Worm (Caenorhabditis elegans) whole organism, L3 larva: ENCODE measurements around the gene F17E5.2.

Experiments
- ZK546.5 ChIP-seq: sonication (generic microtip); optimal IDR thresholded peaks from 2 replicates; lab custom pipeline; 2017; ENCODE audit warnings: missing biosample characterization, missing genetic modification characterization
- ama-1 ChIP-seq: fragments of 150-350 bp; optimal IDR thresholded peaks from 2 replicates; lab custom pipeline; 2018
- ceh-82 ChIP-seq: fragments of 150-350 bp; optimal IDR thresholded peaks from 2 replicates; lab custom pipeline; 2014; ENCODE audit warnings: missing biosample characterization, missing genetic modification characterization
- fkh-10 ChIP-seq: sonication (generic microtip); optimal IDR thresholded peaks from 2 replicates; lab custom pipeline; 2017; ENCODE audit warnings: missing biosample characterization, missing genetic modification reagents, missing genetic modification characterization
- mml-1 ChIP-seq: fragments of 150-350 bp; sonication (generic microtip); optimal IDR thresholded peaks from 3 replicates; lab custom pipeline; 2014; ENCODE audit warnings: missing biosample characterization, missing genetic modification characterization
- nhr-11 ChIP-seq: fragments of 150-350 bp; optimal IDR thresholded peaks from 2 replicates; lab custom pipeline; 2014; ENCODE audit warnings: missing biosample characterization, missing genetic modification characterization
- nhr-25 ChIP-seq: sonication (generic microtip); optimal IDR thresholded peaks from 2 replicates; lab custom pipeline; 2017; ENCODE audit warnings: missing biosample characterization, missing genetic modification characterization
- nhr-76 ChIP-seq: fragments of 150-350 bp; sonication (generic microtip); optimal IDR thresholded peaks from 5 replicates; lab custom pipeline; 2014; ENCODE audit warnings: missing biosample characterization, missing genetic modification characterization
- pha-4 ChIP-seq: fragments of 150-350 bp; optimal IDR thresholded peaks from 2 replicates; lab custom pipeline; 2014; ENCODE audit warnings: missing biosample characterization, missing genetic modification reagents, missing genetic modification characterization
- skn-1 ChIP-seq: fragments of 150-350 bp; optimal IDR thresholded peaks from 2 replicates; lab custom pipeline; 2014; ENCODE audit warnings: missing biosample characterization, missing genetic modification characterization
- snpc-4 ChIP-seq: fragments of 150-350 bp; optimal IDR thresholded peaks from 2 replicates; lab custom pipeline; 2014; ENCODE audit warnings: missing biosample characterization, missing genetic modification characterization
- tbx-2 ChIP-seq: sonication (generic microtip); optimal IDR thresholded peaks from 2 replicates; lab custom pipeline; 2016; ENCODE audit warnings: mild to moderate bottlenecking, missing genetic modification characterization, missing compliant biosample characterization
- ztf-4 ChIP-seq: fragments of 150-350 bp; optimal IDR thresholded peaks from 2 replicates; lab custom pipeline; 2014; ENCODE audit warnings: missing biosample characterization, missing genetic modification characterization

- TF ChIP-seq ceh-82 (tag; lab: Kevin White, UChicago) (no peak), ama-1 (lab: Kevin White, UChicago) (no peak), tbx-2 (tag; lab: Kevin White, UChicago) (no peak), nhr-11 (no peak), skn-1 (tag; lab: Kevin White, UChicago) (no peak), nhr-25 (tag; lab: Kevin White, UChicago) (no peak), pha-4 (no peak), fkh-10 (GFP tag; lab: Kevin White, UChicago) (no peak), mml-1 (no peak), nhr-76 (tag; lab: Kevin White, UChicago) (no peak), ZK546.5 (tag; lab: Kevin White, UChicago) (no peak), ztf-4 (tag; lab: Kevin White, UChicago) (no peak), snpc-4 (tag; lab: Kevin White, UChicago) (no peak)
Observed at ce11 chrX:12438266-12438665, 44.2 kb downstream of the F17E5.2 start.
